Worm (Caenorhabditis elegans) whole organism, young adult: ENCODE measurements around the gene Y47D7A.3.

ENCODE experiments used
- B0035.1 ChIP-seq: sonication (generic microtip); optimal IDR thresholded peaks from 2 replicates; lab custom pipeline; 2016; ENCODE audit warnings: missing genetic modification characterization, mild to moderate bottlenecking, missing compliant biosample characterization, missing genotype, missing genetic modification reagents
- B0261.1 ChIP-seq: sonication (generic microtip); optimal IDR thresholded peaks from 2 replicates; lab custom pipeline; 2016; ENCODE audit warnings: mild to moderate bottlenecking, missing genetic modification characterization, moderate library complexity, missing compliant biosample characterization
- F33H1.4 ChIP-seq: fragments of 200-800 bp; sonication (Bioruptor generic); IDR thresholded peaks from 2 replicates; pipeline ENCODE4 v1.3.6; 2022; ENCODE audit warnings: missing genetic modification reagents, missing genetic modification characterization, missing compliant biosample characterization
- F37B4.10 ChIP-seq: fragments of 200-800 bp; sonication (Bioruptor generic); IDR thresholded peaks from 2 replicates; pipeline ENCODE4 v1.3.6; 2022; ENCODE audit warnings: missing genetic modification characterization, missing compliant biosample characterization
- F49E8.2 ChIP-seq: sonication (generic microtip); optimal IDR thresholded peaks from 3 replicates; lab custom pipeline; 2017; ENCODE audit warnings: missing genetic modification characterization, mild to moderate bottlenecking, missing compliant biosample characterization, antibody characterized with exemption, moderate library complexity; ENCODE audit not compliant: insufficient read depth
- F52B5.7 ChIP-seq: sonication (generic microtip); optimal IDR thresholded peaks from 2 replicates; lab custom pipeline; 2016; ENCODE audit warnings: mild to moderate bottlenecking, missing genetic modification characterization, missing compliant biosample characterization
- F57A8.1 ChIP-seq: fragments of 200-800 bp; sonication (Bioruptor generic); optimal IDR thresholded peaks from 2 replicates; lab custom pipeline; 2018; ENCODE audit warnings: mild to moderate bottlenecking, missing genetic modification characterization, moderate library complexity, missing compliant biosample characterization
- K12H6.12 ChIP-seq: fragments of 200-800 bp; sonication (Bioruptor generic); optimal IDR thresholded peaks from 2 replicates; lab custom pipeline; 2018; ENCODE audit warnings: mild to moderate bottlenecking, missing genetic modification characterization, missing compliant biosample characterization
- akir-1 ChIP-seq: fragments of 200-800 bp; sonication (Bioruptor generic); optimal IDR thresholded peaks from 2 replicates; lab custom pipeline; 2018; ENCODE audit warnings: mild to moderate bottlenecking, missing genetic modification characterization, moderate library complexity, missing compliant biosample characterization
- aptf-2 ChIP-seq: fragments of 200-800 bp; sonication (Bioruptor generic); conservative IDR thresholded peaks from 2 replicates; pipeline ENCODE4 v1.3.6; 2022; ENCODE audit warnings: missing genetic modification reagents, missing genetic modification characterization, missing compliant biosample characterization
- attf-3 ChIP-seq: fragments of 200-800 bp; sonication (Bioruptor generic); conservative IDR thresholded peaks from 2 replicates; pipeline ENCODE4 v1.3.6; 2022; ENCODE audit warnings: missing genetic modification reagents, missing genetic modification characterization, missing compliant biosample characterization
- bed-1 ChIP-seq: fragments of 200-800 bp; sonication (Bioruptor generic); IDR thresholded peaks from 2 replicates; pipeline ENCODE4 v1.3.6; 2022; ENCODE audit warnings: missing genetic modification reagents, missing genetic modification characterization, missing compliant biosample characterization
- bed-2 ChIP-seq: fragments of 200-800 bp; sonication (Bioruptor generic); IDR thresholded peaks from 2 replicates; pipeline ENCODE4 v1.3.6; 2022; ENCODE audit warnings: missing genetic modification reagents, missing genetic modification characterization, missing compliant biosample characterization
- cebp-2 ChIP-seq: fragments of 200-800 bp; sonication (Bioruptor generic); IDR thresholded peaks from 2 replicates; pipeline ENCODE4 v1.3.6; 2022; ENCODE audit warnings: missing genetic modification characterization, missing compliant biosample characterization
- ceh-40 ChIP-seq: fragments of 200-800 bp; sonication (Bioruptor generic); IDR thresholded peaks from 2 replicates; pipeline ENCODE4 v1.3.6; 2022; ENCODE audit warnings: missing genetic modification characterization, missing compliant biosample characterization
- ceh-79 ChIP-seq: sonication (generic microtip); optimal IDR thresholded peaks from 2 replicates; lab custom pipeline; 2017; ENCODE audit warnings: mild to moderate bottlenecking, missing genetic modification characterization, missing compliant biosample characterization
- dox-1 ChIP-seq: fragments of 200-800 bp; sonication (Bioruptor generic); IDR thresholded peaks from 2 replicates; pipeline ENCODE4 v1.3.6; 2022; ENCODE audit warnings: missing genetic modification reagents, missing genetic modification characterization, missing compliant biosample characterization
- egrh-3 ChIP-seq: fragments of 200-800 bp; sonication (Bioruptor generic); IDR thresholded peaks from 2 replicates; pipeline ENCODE4 v1.3.6; 2022; ENCODE audit warnings: missing genetic modification reagents, missing genetic modification characterization, missing compliant biosample characterization
- ets-4 ChIP-seq: fragments of 200-800 bp; sonication (Bioruptor generic); optimal IDR thresholded peaks from 2 replicates; lab custom pipeline; 2018; ENCODE audit warnings: mild to moderate bottlenecking, missing genetic modification characterization, missing compliant biosample characterization
- hlh-12 ChIP-seq: sonication (generic microtip); optimal IDR thresholded peaks from 2 replicates; lab custom pipeline; 2016; ENCODE audit warnings: missing genetic modification characterization, missing compliant biosample characterization
- hmg-1.2 ChIP-seq: fragments of 200-800 bp; sonication (Bioruptor generic); IDR thresholded peaks from 2 replicates; pipeline ENCODE4 v1.3.6; 2022; ENCODE audit warnings: missing genetic modification reagents, missing genetic modification characterization, missing compliant biosample characterization
- hmg-20 ChIP-seq: fragments of 200-800 bp; sonication (Bioruptor generic); IDR thresholded peaks from 2 replicates; pipeline ENCODE4 v1.3.6; 2022; ENCODE audit warnings: missing genetic modification reagents, missing genetic modification characterization, missing compliant biosample characterization
- lag-1 ChIP-seq: fragments of 200-800 bp; sonication (Bioruptor generic); IDR thresholded peaks from 2 replicates; pipeline ENCODE4 v1.3.6; 2022; ENCODE audit warnings: missing genetic modification reagents, missing genetic modification characterization, missing compliant biosample characterization
- let-526 ChIP-seq: fragments of 200-800 bp; sonication (Bioruptor generic); IDR thresholded peaks from 2 replicates; pipeline ENCODE4 v1.3.6; 2022; ENCODE audit warnings: missing genetic modification reagents, missing genetic modification characterization, missing compliant biosample characterization
- lin-54 ChIP-seq: fragments of 200-800 bp; sonication (Bioruptor generic); optimal IDR thresholded peaks from 2 replicates; lab custom pipeline; 2018; ENCODE audit warnings: mild to moderate bottlenecking, missing genetic modification characterization, missing compliant biosample characterization
- lsy-27 ChIP-seq: sonication (generic microtip); optimal IDR thresholded peaks from 2 replicates; lab custom pipeline; 2017; ENCODE audit warnings: missing genetic modification characterization, mild to moderate bottlenecking, missing compliant biosample characterization, antibody characterized with exemption, missing genotype, borderline replicate concordance; ENCODE audit not compliant: insufficient read depth
- madf-3 ChIP-seq: fragments of 200-800 bp; sonication (Bioruptor generic); IDR thresholded peaks from 2 replicates; pipeline ENCODE4 v1.3.6; 2022; ENCODE audit warnings: missing genetic modification reagents, missing genetic modification characterization, missing compliant biosample characterization
- mel-28 ChIP-seq: sonication (generic microtip); optimal IDR thresholded peaks from 2 replicates; lab custom pipeline; 2016; ENCODE audit warnings: borderline replicate concordance, mild to moderate bottlenecking, missing genetic modification characterization, missing compliant biosample characterization
- tbx-9 ChIP-seq: sonication (generic microtip); optimal IDR thresholded peaks from 2 replicates; lab custom pipeline; 2016; ENCODE audit warnings: borderline replicate concordance, missing genetic modification characterization, inconsistent platforms, missing compliant biosample characterization
- zfh-2 ChIP-seq: fragments of 200-800 bp; sonication (Bioruptor generic); conservative IDR thresholded peaks from 2 replicates; pipeline ENCODE4 v1.3.6; 2022; ENCODE audit warnings: missing genetic modification reagents, missing genetic modification characterization, missing compliant biosample characterization
- ztf-25 ChIP-seq: fragments of 200-800 bp; sonication (Bioruptor generic); IDR thresholded peaks from 2 replicates; pipeline ENCODE4 v1.3.6; 2022; ENCODE audit warnings: missing genetic modification reagents, missing genetic modification characterization, missing compliant biosample characterization

Y47D7A.3 gene

ce11 chrV:4432196-4432595, 21.5 kb downstream of the Y47D7A.3 start:
- peak; percentile 93 for TF ChIP-seq egrh-3 (GFP tag; lab: Robert Waterston, UW)
- TF ChIP-seq zfh-2 (GFP tag; lab: Robert Waterston, UW) = peak; percentile 55

- TF ChIP-seq ceh-79 (no peak), F52B5.7 (tag; lab: Kevin White, UChicago) (no peak), hmg-1.2 (no peak), let-526 (GFP tag; lab: Robert Waterston, UW) (no peak), F37B4.10 (GFP tag; lab: Robert Waterston, UW) (0 out of 2 replicates have a peak, but pooled peaks have one; percentile 28), madf-3 (peak; percentile 64; the same call in 1 of the 2 replicates), ztf-25 (GFP tag; lab: Robert Waterston, UW) (0 out of 2 replicates have a peak, but pooled peaks have one; percentile 49), hmg-20 (GFP tag; lab: Robert Waterston, UW) (no peak), egrh-3 (GFP tag; lab: Robert Waterston, UW) (peak; percentile 95), cebp-2 (GFP tag; lab: Robert Waterston, UW) (no peak), mel-28 (tag; lab: Kevin White, UChicago) (no peak), zfh-2 (GFP tag; lab: Robert Waterston, UW) (peak; percentile 85), bed-1 (GFP tag; lab: Robert Waterston, UW) (no peak), F57A8.1 (GFP tag; lab: Kevin White, UChicago) (no peak), lag-1 (GFP tag; lab: Robert Waterston, UW) (no peak), akir-1 (no peak), ceh-40 (GFP tag; lab: Robert Waterston, UW) (no peak), attf-3 (GFP tag; lab: Robert Waterston, UW) (no peak), hlh-12 (tag; lab: Kevin White, UChicago) (no peak), ets-4 (no peak), lin-54 (GFP tag; lab: Kevin White, UChicago) (no peak)
These were observed 22.1 kb downstream of the Y47D7A.3 start, which contains the start of gene Y47D7A.15 for ce11 chrV:4432783-4433237. Y47D7A.15 (minus strand) TSS chrV:4433187.

- TF ChIP-seq egrh-3 (GFP tag; lab: Robert Waterston, UW) (peak; percentile 93), hlh-12 (tag; lab: Kevin White, UChicago) (no peak), zfh-2 (GFP tag; lab: Robert Waterston, UW) (peak; percentile 70), ceh-79 (peak; percentile 22), F33H1.4 (GFP tag; lab: Robert Waterston, UW) (0 out of 2 replicates have a peak, but pooled peaks have one; percentile 24)
These were observed 24.8 kb downstream of the Y47D7A.3 start, which contains the start of gene Y47D7A.13 for ce11 chrV:4435411-4435981. Y47D7A.13 (minus strand) TSS chrV:4435927.

- TF ChIP-seq egrh-3 (GFP tag; lab: Robert Waterston, UW) = no peak
- TF ChIP-seq dox-1 (GFP tag; lab: Robert Waterston, UW) = no peak
- TF ChIP-seq B0035.1 = no peak
- no peak for TF ChIP-seq bed-2 (GFP tag; lab: Robert Waterston, UW)
- TF ChIP-seq aptf-2 (GFP tag; lab: Robert Waterston, UW) = no peak
- TF ChIP-seq tbx-9 (tag; lab: Kevin White, UChicago) = no peak
- no peak for TF ChIP-seq F37B4.10 (GFP tag; lab: Robert Waterston, UW)
- no peak for TF ChIP-seq K12H6.12 (tag; lab: Kevin White, UChicago)
- TF ChIP-seq lsy-27 (tag; lab: Kevin White, UChicago) = no peak
- TF ChIP-seq B0261.1 = no peak
- TF ChIP-seq F49E8.2 (tag; lab: Kevin White, UChicago) = no peak
These were observed 26.5 kb downstream of the Y47D7A.3 start for ce11 chrV:4437215-4437614.
